Worm (Caenorhabditis elegans) whole organism, L4/young adult: ENCODE data around the gene rsp-7.

Source experiments
- W03F9.2 ChIP-seq: fragments of 150-350 bp; optimal IDR thresholded peaks from 2 replicates; lab custom pipeline; 2014; ENCODE audit warnings: missing biosample characterization, missing genetic modification characterization
- dao-5 ChIP-seq: sonication (generic microtip); optimal IDR thresholded peaks from 2 replicates; lab custom pipeline; 2016; ENCODE audit warnings: missing genotype, missing genetic modification characterization, moderate library complexity, missing compliant biosample characterization
- him-1 ChIP-seq: sonication (generic microtip); optimal IDR thresholded peaks from 2 replicates; lab custom pipeline; 2016; ENCODE audit warnings: missing genotype, missing genetic modification reagents, missing genetic modification characterization, missing compliant biosample characterization

DNA sequence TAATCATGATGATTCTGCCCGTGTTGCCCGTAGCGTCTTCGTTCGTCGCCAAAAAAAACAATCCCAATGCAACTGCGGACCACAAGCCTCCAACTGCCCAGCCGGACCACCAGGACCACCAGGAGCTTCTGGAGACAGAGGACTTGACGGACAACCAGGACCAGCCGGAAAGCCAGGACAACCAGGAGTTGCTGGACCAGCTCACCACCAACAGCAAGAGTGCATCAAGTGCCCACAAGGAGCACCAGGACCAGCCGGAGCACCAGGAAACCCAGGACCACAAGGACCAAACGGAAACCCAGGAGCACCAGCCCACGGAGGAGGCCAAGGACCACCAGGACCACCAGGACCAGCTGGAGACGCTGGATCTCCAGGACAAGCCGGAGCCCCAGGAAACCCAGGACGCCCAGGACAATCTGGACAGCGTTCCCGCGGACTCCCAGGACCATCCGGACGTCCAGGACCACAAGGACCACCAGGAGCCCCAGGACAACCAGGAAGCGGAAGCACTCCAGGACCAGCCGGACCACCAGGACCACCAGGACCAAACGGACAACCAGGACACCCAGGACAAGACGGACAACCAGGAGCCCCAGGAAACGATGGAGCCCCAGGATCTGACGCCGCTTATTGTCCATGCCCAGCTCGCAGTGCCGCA lies 48.6 kb downstream of the rsp-7 start:
- TF ChIP-seq him-1 (tag; lab: Kevin White, UChicago) (no peak), W03F9.2 (tag; lab: Kevin White, UChicago) (no peak), dao-5 (tag; lab: Kevin White, UChicago) (peak; percentile 6)
